Fruit fly (Drosophila melanogaster): ENCODE measurements around the gene emc.

Gene emc

DNA sequence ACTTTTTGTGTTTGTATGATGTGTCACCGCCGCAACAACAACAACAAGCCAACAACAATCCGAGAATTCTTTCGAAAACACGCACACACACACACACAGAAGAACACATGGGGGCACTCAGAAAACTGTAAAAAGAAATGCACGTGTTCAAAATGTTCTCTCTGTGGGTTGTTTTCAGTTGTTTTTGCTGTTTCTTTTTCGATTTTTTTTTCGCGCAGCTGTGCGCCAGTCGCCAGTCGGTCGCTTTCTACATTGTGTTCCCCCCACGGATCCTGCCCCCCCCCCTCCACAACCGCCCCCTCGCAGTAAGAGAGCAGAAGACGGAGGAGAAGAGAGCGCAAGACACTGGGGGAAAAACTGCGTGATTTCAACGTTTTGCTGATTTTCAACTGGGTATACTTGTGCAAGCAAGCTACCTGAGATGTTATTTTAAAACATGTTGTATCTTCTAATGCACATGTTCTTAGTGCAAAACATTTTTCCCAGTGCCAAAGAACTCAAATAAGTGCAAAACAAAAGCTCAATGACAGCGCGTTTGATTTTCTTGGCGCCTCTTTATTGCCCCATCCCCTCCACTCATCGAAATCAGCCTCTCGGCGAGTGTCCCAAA lies 2.4 kb downstream of the emc start:
- TF ChIP-seq gfzf (GFP tag; optimal IDR thresholded peaks at IDR 0.05) (no peak), NfI (GFP tag; optimal IDR thresholded peaks at IDR 0.05) (peak; percentile 19), pros (GFP tag; optimal IDR thresholded peaks at IDR 0.05) (no peak), sob (GFP tag; IDR thresholded peaks at IDR 0.05) (peak; percentile 66; the same call in 1 of the 2 replicates), TFAM (GFP tag; optimal IDR thresholded peaks at IDR 0.05) (no peak), CG3726 (GFP tag; IDR thresholded peaks at IDR 0.05) (0 out of 3 replicates have a peak, but pooled peaks have one; percentile 24), Vsx1 (GFP tag; optimal IDR thresholded peaks at IDR 0.05) (no peak), cwo (GFP tag; optimal IDR thresholded peaks at IDR 0.05) (peak; percentile 74), CG15696 (tag; optimal IDR thresholded peaks at IDR 0.05) (no peak), CG6765 (GFP tag; optimal IDR thresholded peaks at IDR 0.05) (no peak), CG1529 (GFP tag; optimal IDR thresholded peaks at IDR 0.05) (no peak), CG17359 (tag; optimal IDR thresholded peaks at IDR 0.05) (peak; percentile 41), CG12219 (GFP tag; optimal IDR thresholded peaks at IDR 0.05) (no peak), mam (GFP tag; optimal IDR thresholded peaks at IDR 0.05) (peak; percentile 13), CG13296 (GFP tag; optimal IDR thresholded peaks at IDR 0.05) (peak; percentile 8), zen2 (GFP tag; IDR thresholded peaks at IDR 0.05; ENCODE audit: partially characterized antibody) (no peak), Bgb (GFP tag; IDR thresholded peaks at IDR 0.05; ENCODE audit: partially characterized antibody) (no peak), hkb (optimal IDR thresholded peaks at IDR 0.05) (no peak), hkb (GFP tag; IDR thresholded peaks at IDR 0.05) (peak; percentile 35), Asciz (GFP tag; optimal IDR thresholded peaks at IDR 0.05) (peak; percentile 16), Dbx (GFP tag; IDR thresholded peaks at IDR 0.05) (0 out of 3 replicates have a peak, but pooled peaks have one; percentile 22), Lhr (GFP tag; optimal IDR thresholded peaks at IDR 0.05) (no peak), CG7839 (tag; optimal IDR thresholded peaks at IDR 0.05) (peak; percentile 16), dati (GFP tag; IDR thresholded peaks at IDR 0.05) (no peak), CG4424 (GFP tag; optimal IDR thresholded peaks at IDR 0.05) (no peak), B-H1 (GFP tag; IDR thresholded peaks at IDR 0.05) (no peak; the same call in 1 of the 3 replicates), trem (tag; optimal IDR thresholded peaks at IDR 0.05) (no peak), al (GFP tag; IDR thresholded peaks at IDR 0.05) (peak; percentile 41; the same call in 1 of the 2 replicates), B-H2 (GFP tag; optimal IDR thresholded peaks at IDR 0.05) (no peak), CG14667 (GFP tag; IDR thresholded peaks at IDR 0.05) (peak; percentile 16; the same call in 1 of the 2 replicates), h (optimal IDR thresholded peaks at IDR 0.05) (no peak), HLH4C (GFP tag; IDR thresholded peaks at IDR 0.05; ENCODE audit: partially characterized antibody) (no peak), fru (optimal IDR thresholded peaks at IDR 0.05) (no peak), slbo (GFP tag; IDR thresholded peaks at IDR 0.05) (peak; percentile 77), cas (GFP tag; IDR thresholded peaks at IDR 0.05) (0 out of 2 replicates have a peak, but pooled peaks have one; percentile 13), dm (GFP tag; optimal IDR thresholded peaks at IDR 0.05) (no peak), CG6254 (GFP tag; optimal IDR thresholded peaks at IDR 0.05) (no peak), CG32532 (GFP tag; IDR thresholded peaks at IDR 0.05) (peak; percentile 75), bigmax (GFP tag; optimal IDR thresholded peaks at IDR 0.05) (no peak), CG2875 (GFP tag; optimal IDR thresholded peaks at IDR 0.05) (no peak), fd102C (GFP tag; optimal IDR thresholded peaks at IDR 0.05) (no peak), luna (GFP tag; optimal IDR thresholded peaks at IDR 0.05) (no peak), CG2199 (GFP tag; IDR thresholded peaks at IDR 0.05) (no peak), nerfin-2 (GFP tag; IDR thresholded peaks at IDR 0.05; ENCODE audit: partially characterized antibody) (no peak), CG18476 (GFP tag; optimal IDR thresholded peaks at IDR 0.05) (no peak), Sry-δ (GFP tag; optimal IDR thresholded peaks at IDR 0.05) (no peak), Lpt (GFP tag; optimal IDR thresholded peaks at IDR 0.05) (no peak), btn (GFP tag; optimal IDR thresholded peaks at IDR 0.05) (no peak), CG1603 (tag; optimal IDR thresholded peaks at IDR 0.05) (peak; percentile 56), CG7928 (GFP tag; optimal IDR thresholded peaks at IDR 0.05) (no peak), tio (GFP tag; optimal IDR thresholded peaks at IDR 0.05) (no peak)
